Fruit fly (Drosophila melanogaster) whole organism, embryonic: Measurements from ENCODE around the gene CG32106.
A peak's percentile ranks its signal among the peaks of the same experiment; 100 is the strongest.

Source experiments
- B-H2 ChIP-seq: fragments of 200-800 bp; sonication (Bioruptor generic); optimal IDR thresholded peaks from 2 replicates; lab custom pipeline; 2018; ENCODE audit warnings: missing biosample characterization, mild to moderate bottlenecking, missing genetic modification characterization
- BtbVII ChIP-seq: fragments of 200-800 bp; sonication (Bioruptor generic); optimal IDR thresholded peaks from 3 replicates; lab custom pipeline; 2017; ENCODE audit warnings: missing biosample characterization, mild to moderate bottlenecking, missing genetic modification characterization
- CG10979 ChIP-seq: fragments of 200-800 bp; sonication (Bioruptor generic); optimal IDR thresholded peaks from 2 replicates; lab custom pipeline; 2018; ENCODE audit warnings: missing biosample characterization, mild to moderate bottlenecking, missing genetic modification characterization, moderate library complexity
- CG14710 ChIP-seq: fragments of 200-800 bp; sonication (Bioruptor generic); optimal IDR thresholded peaks from 3 replicates; lab custom pipeline; 2019; ENCODE audit warnings: missing biosample characterization, mild to moderate bottlenecking, missing genetic modification characterization, moderate library complexity
- CG15601 ChIP-seq: fragments of 200-800 bp; sonication (Bioruptor generic); optimal IDR thresholded peaks from 3 replicates; lab custom pipeline; 2019; ENCODE audit warnings: missing biosample characterization, mild to moderate bottlenecking, missing genetic modification characterization, moderate library complexity
- CG16779 ChIP-seq: fragments of 200-800 bp; sonication (Bioruptor generic); IDR thresholded peaks from 2 replicates; pipeline ENCODE4 v1.3.6; 2022; ENCODE audit warnings: missing biosample characterization, missing genetic modification characterization
- CG17361 ChIP-seq: fragments of 200-800 bp; sonication (Bioruptor generic); IDR thresholded peaks from 3 replicates; pipeline ENCODE4 v1.3.6; 2022; ENCODE audit warnings: missing biosample characterization, missing genetic modification characterization
- CG18262 ChIP-seq: fragments of 200-800 bp; optimal IDR thresholded peaks from 3 replicates; lab custom pipeline; 2019; ENCODE audit warnings: missing biosample characterization, mild to moderate bottlenecking, missing genetic modification characterization, moderate library complexity
- CG18619 ChIP-seq: fragments of 200-800 bp; sonication (Bioruptor generic); optimal IDR thresholded peaks from 3 replicates; lab custom pipeline; 2017; ENCODE audit warnings: missing biosample characterization, mild to moderate bottlenecking, missing genetic modification characterization
- CG18764 ChIP-seq: fragments of 200-800 bp; sonication (Bioruptor generic); optimal IDR thresholded peaks from 3 replicates; lab custom pipeline; 2016; ENCODE audit warnings: missing biosample characterization, missing genetic modification characterization
- CG2889 ChIP-seq: fragments of 200-800 bp; sonication (Bioruptor generic); IDR thresholded peaks from 3 replicates; pipeline ENCODE4 v1.3.6; 2022; ENCODE audit warnings: missing biosample characterization, missing genetic modification characterization
- CG31224 ChIP-seq: fragments of 200-800 bp; sonication (Bioruptor generic); IDR thresholded peaks from 2 replicates; pipeline ENCODE4 v1.3.6; 2022; ENCODE audit warnings: missing biosample characterization, missing genetic modification characterization
- CG31388 ChIP-seq: fragments of 200-800 bp; sonication (Bioruptor generic); optimal IDR thresholded peaks from 2 replicates; lab custom pipeline; 2016; ENCODE audit warnings: missing biosample characterization, missing genetic modification characterization
- CG34376 ChIP-seq: fragments of 200-800 bp; sonication (Bioruptor generic); optimal IDR thresholded peaks from 2 replicates; lab custom pipeline; 2018; ENCODE audit warnings: missing biosample characterization, mild to moderate bottlenecking, missing genetic modification characterization
- CG3995 ChIP-seq: fragments of 200-800 bp; sonication (Bioruptor generic); optimal IDR thresholded peaks from 3 replicates; lab custom pipeline; 2016; ENCODE audit warnings: missing biosample characterization, missing genetic modification characterization
- CG4707 ChIP-seq: fragments of 200-800 bp; sonication (Bioruptor generic); optimal IDR thresholded peaks from 2 replicates; lab custom pipeline; 2018; ENCODE audit warnings: missing biosample characterization, mild to moderate bottlenecking, missing genetic modification characterization, moderate library complexity
- CG6689 ChIP-seq: fragments of 200-800 bp; sonication (Bioruptor generic); IDR thresholded peaks from 2 replicates; pipeline ENCODE4 v1.3.6; 2022; ENCODE audit warnings: missing biosample characterization, missing genetic modification characterization
- CG6854 ChIP-seq: fragments of 200-800 bp; sonication (Bioruptor generic); optimal IDR thresholded peaks from 3 replicates; lab custom pipeline; 2017; ENCODE audit warnings: missing biosample characterization, mild to moderate bottlenecking, missing genetic modification characterization
- CG7839 ChIP-seq: fragments of 200-800 bp; sonication (Bioruptor generic); optimal IDR thresholded peaks from 3 replicates; lab custom pipeline; 2018; ENCODE audit warnings: missing biosample characterization, mild to moderate bottlenecking, missing genetic modification characterization, moderate library complexity
- Chrac-16 ChIP-seq: fragments of 200-800 bp; sonication (Bioruptor generic); optimal IDR thresholded peaks from 3 replicates; lab custom pipeline; 2016; ENCODE audit warnings: missing biosample characterization, missing genetic modification characterization
- Eip74EF ChIP-seq, 2 experiments: fragments of 200-800 bp in 1 of 2; fragments of >200 bp in 1 of 2; sonication (Bioruptor generic) in 1 of 2; optimal IDR thresholded peaks; 2 replicates each; lab custom pipeline; 2017 to 2019; ENCODE audit warnings: missing biosample characterization in 2 of 2, missing genetic modification characterization in 2 of 2, mild to moderate bottlenecking in 1 of 2, moderate library complexity in 1 of 2
- HLH54F ChIP-seq: fragments of 200-800 bp; sonication (Bioruptor generic); optimal IDR thresholded peaks from 3 replicates; lab custom pipeline; 2016; ENCODE audit warnings: missing biosample characterization, missing genetic modification characterization
- Lpt ChIP-seq: fragments of >200 bp; optimal IDR thresholded peaks from 2 replicates; lab custom pipeline; 2018; ENCODE audit warnings: missing biosample characterization, missing genetic modification characterization
- Max ChIP-seq: fragments of 200-800 bp; sonication (Bioruptor generic); optimal IDR thresholded peaks from 2 replicates; lab custom pipeline; 2016; ENCODE audit warnings: missing biosample characterization, mild to moderate bottlenecking, missing genetic modification characterization
- Med ChIP-seq: fragments of 200-800 bp; sonication (Bioruptor generic); peaks from one replicate; lab custom pipeline; 2016; ENCODE audit warnings: missing biosample characterization, missing genetic modification characterization, mild to moderate bottlenecking, inconsistent platforms, moderate library complexity
- Nf-YA ChIP-seq: fragments of 200-800 bp; sonication (Bioruptor generic); IDR thresholded peaks from 2 replicates; pipeline ENCODE4 v1.3.6; 2022; ENCODE audit warnings: missing biosample characterization, missing genetic modification characterization
- Stat92E ChIP-seq, 3 experiments: fragments of >200 bp in 2 of 3; fragments of 200-800 bp in 1 of 3; sonication (Bioruptor generic) in 1 of 3; optimal IDR thresholded peaks; 2 replicates each; lab custom pipeline; 2017 to 2019; ENCODE audit warnings: missing biosample characterization in 3 of 3, missing genetic modification characterization in 3 of 3, mild to moderate bottlenecking in 1 of 3, moderate library complexity in 1 of 3
- Usf ChIP-seq: fragments of 200-800 bp; sonication (Bioruptor generic); optimal IDR thresholded peaks from 2 replicates; lab custom pipeline; 2017; ENCODE audit warnings: missing genotype, missing biosample characterization, missing genetic modification characterization
- chif ChIP-seq, 2 experiments: fragments of 200-800 bp; sonication (Bioruptor generic); optimal IDR thresholded peaks; 3 replicates each; lab custom pipeline; 2016; ENCODE audit warnings: missing biosample characterization in 2 of 2, missing genetic modification characterization in 2 of 2
- exex ChIP-seq: fragments of 200-800 bp; sonication (Bioruptor generic); optimal IDR thresholded peaks from 4 replicates; lab custom pipeline; 2018; ENCODE audit warnings: missing biosample characterization, mild to moderate bottlenecking, missing genetic modification characterization, moderate library complexity
- grn ChIP-seq: fragments of 200-800 bp; sonication (Bioruptor generic); optimal IDR thresholded peaks from 3 replicates; lab custom pipeline; 2017; ENCODE audit warnings: missing biosample characterization, missing genetic modification characterization
- ind ChIP-seq: fragments of 200-800 bp; sonication (Bioruptor generic); optimal IDR thresholded peaks from 3 replicates; lab custom pipeline; 2016; ENCODE audit warnings: missing biosample characterization, missing genetic modification characterization
- jigr1 ChIP-seq: fragments of 200-800 bp; sonication (Bioruptor generic); IDR thresholded peaks from 3 replicates; pipeline ENCODE4 v1.3.6; 2022; ENCODE audit warnings: missing biosample characterization, missing genetic modification characterization
- kah ChIP-seq: fragments of 200-800 bp; sonication (Bioruptor generic); optimal IDR thresholded peaks from 2 replicates; lab custom pipeline; 2018; ENCODE audit warnings: missing biosample characterization, mild to moderate bottlenecking, missing genetic modification characterization
- mirr ChIP-seq: fragments of 200-800 bp; sonication (Bioruptor generic); optimal IDR thresholded peaks from 3 replicates; lab custom pipeline; 2018; ENCODE audit warnings: missing biosample characterization, mild to moderate bottlenecking, missing genetic modification characterization
- nerfin-1 ChIP-seq: fragments of 200-800 bp; sonication (Bioruptor generic); optimal IDR thresholded peaks from 3 replicates; lab custom pipeline; 2019; ENCODE audit warnings: missing biosample characterization, mild to moderate bottlenecking, missing genetic modification characterization, moderate library complexity
- nmo ChIP-seq: fragments of 200-800 bp; sonication (Bioruptor generic); optimal IDR thresholded peaks from 2 replicates; lab custom pipeline; 2018; ENCODE audit warnings: missing biosample characterization, mild to moderate bottlenecking, missing genetic modification characterization, moderate library complexity
- scrt ChIP-seq: fragments of 200-800 bp; sonication (Bioruptor generic); optimal IDR thresholded peaks from 2 replicates; lab custom pipeline; 2018; ENCODE audit warnings: missing biosample characterization, mild to moderate bottlenecking, missing genetic modification characterization, moderate library complexity
- sd ChIP-seq: fragments of 200-800 bp; sonication (Bioruptor generic); optimal IDR thresholded peaks from 3 replicates; lab custom pipeline; 2018; ENCODE audit warnings: missing biosample characterization, mild to moderate bottlenecking, missing genetic modification characterization, moderate library complexity
- sens ChIP-seq: fragments of 200-800 bp; sonication (Bioruptor generic); peaks from one replicate; lab custom pipeline; 2016; ENCODE audit warnings: missing biosample characterization, missing genetic modification characterization
- sug ChIP-seq: fragments of 200-800 bp; optimal IDR thresholded peaks from 2 replicates; lab custom pipeline; 2019; ENCODE audit warnings: missing biosample characterization, mild to moderate bottlenecking, missing genetic modification characterization, moderate library complexity
- tll ChIP-seq, 2 experiments: fragments of 200-800 bp in 1 of 2; fragments of >200 bp in 1 of 2; sonication (Bioruptor generic) in 1 of 2; optimal IDR thresholded peaks; 2 replicates each; lab custom pipeline; 2017 to 2019; ENCODE audit warnings: missing biosample characterization in 2 of 2, missing genetic modification characterization in 2 of 2, mild to moderate bottlenecking in 1 of 2, moderate library complexity in 1 of 2

The CG32106 gene

DNA sequence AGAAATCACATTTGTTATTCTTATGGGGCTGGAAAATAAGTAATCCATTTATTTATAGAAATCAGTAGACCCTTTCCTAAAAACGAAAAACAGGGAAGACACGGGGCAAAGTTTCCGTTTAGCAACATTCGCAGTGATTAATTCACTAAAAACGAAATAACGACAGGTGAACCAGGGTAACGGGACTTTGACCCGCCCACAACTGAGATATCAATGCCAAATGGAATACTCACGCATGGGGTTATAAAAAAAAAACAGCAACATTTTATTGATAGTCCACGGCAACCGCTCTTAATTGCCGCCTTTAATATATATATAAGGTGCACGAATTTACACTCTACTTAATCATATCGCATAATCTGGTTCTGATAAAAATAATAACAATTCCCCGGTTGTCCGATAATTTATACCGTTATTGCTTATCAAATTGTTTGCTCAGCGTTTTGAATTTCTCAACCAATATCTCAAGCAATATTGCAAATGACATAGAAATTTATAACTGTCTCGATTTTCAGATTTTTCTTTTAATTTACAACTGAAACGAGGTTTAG, 13.2 kb upstream of the CG32106 start:
- no peak for TF ChIP-seq CG18764 (GFP tag; lab: Kevin White, UChicago)
- no peak for TF ChIP-seq HLH54F (GFP tag; lab: Kevin White, UChicago)
- no peak for TF ChIP-seq CG31388 (GFP tag; lab: Kevin White, UChicago)
- no peak for TF ChIP-seq CG7839 (tag; lab: Kevin White, UChicago)
- peak; percentile 16 for TF ChIP-seq sens
- TF ChIP-seq CG34376 (GFP tag; lab: Kevin White, UChicago): peak; percentile 90
- no peak for TF ChIP-seq chif (GFP tag; optimal IDR thresholded peaks at IDR 0.05; lab: Kevin White, UChicago)
- no peak for TF ChIP-seq CG6854 (GFP tag; lab: Kevin White, UChicago)
- TF ChIP-seq CG16779: no peak
- no peak for TF ChIP-seq CG31224 (GFP tag; lab: Robert Waterston, UW)
- TF ChIP-seq Nf-YA: no peak
- no peak for TF ChIP-seq ind
- TF ChIP-seq B-H2 (GFP tag; lab: Kevin White, UChicago): peak; percentile 2
- TF ChIP-seq CG14710 (tag; lab: Kevin White, UChicago): no peak
- no peak for TF ChIP-seq tll (GFP tag; optimal IDR thresholded peaks at IDR 0.05; lab: Kevin White, UChicago)
- no peak for TF ChIP-seq scrt (GFP tag; lab: Kevin White, UChicago)
- TF ChIP-seq CG4707 (GFP tag; lab: Kevin White, UChicago): no peak
- peak; percentile 43 for TF ChIP-seq sug (tag; lab: Kevin White, UChicago)
- no peak for TF ChIP-seq Eip74EF (GFP tag; optimal IDR thresholded peaks at IDR 0.05; lab: Kevin White, UChicago)
- peak; percentile 68 for TF ChIP-seq Med
- peak; percentile 73 for TF ChIP-seq CG3995 (GFP tag; lab: Kevin White, UChicago)
- TF ChIP-seq CG17361 (GFP tag; lab: Robert Waterston, UW): no peak
- no peak for TF ChIP-seq CG15601 (tag; lab: Kevin White, UChicago)
- peak; percentile 56 for TF ChIP-seq grn (GFP tag; lab: Kevin White, UChicago)
- no peak for TF ChIP-seq Chrac-16 (GFP tag; lab: Kevin White, UChicago)
- TF ChIP-seq nerfin-1 (tag; lab: Kevin White, UChicago): no peak
- TF ChIP-seq CG18262 (tag; lab: Kevin White, UChicago): no peak
- no peak for TF ChIP-seq CG18619 (GFP tag; lab: Kevin White, UChicago)
- no peak for TF ChIP-seq CG6689 (GFP tag; lab: Robert Waterston, UW)
- TF ChIP-seq CG2889 (GFP tag; lab: Robert Waterston, UW): no peak
- no peak for TF ChIP-seq nmo (GFP tag; lab: Kevin White, UChicago)
- TF ChIP-seq Max: no peak
- no peak for TF ChIP-seq Usf (GFP tag; lab: Kevin White, UChicago)
- no peak for TF ChIP-seq jigr1
- peak; percentile 73 for TF ChIP-seq mirr (GFP tag; lab: Kevin White, UChicago)
- peak; percentile 34 for TF ChIP-seq sd (tag; lab: Kevin White, UChicago)
- no peak for TF ChIP-seq Lpt (GFP tag; lab: Kevin White, UChicago)
- peak; percentile 94 for TF ChIP-seq exex
- no peak for TF ChIP-seq kah (GFP tag; lab: Kevin White, UChicago)
- TF ChIP-seq BtbVII: no peak
- no peak for TF ChIP-seq CG10979 (tag; lab: Kevin White, UChicago)
- no peak for TF ChIP-seq Stat92E (GFP tag; optimal IDR thresholded peaks at IDR 0.05; lab: Kevin White, UChicago)
